Worm (Caenorhabditis elegans) whole organism, late embryonic: ENCODE measurements around the gene F09E5.14.

Experiments
- C08G9.2 ChIP-seq: sonication (generic microtip); optimal IDR thresholded peaks from 2 replicates; lab custom pipeline; 2016; ENCODE audit warnings: mild to moderate bottlenecking, missing genetic modification characterization, moderate library complexity, missing compliant biosample characterization
- ceh-14 ChIP-seq: sonication (generic microtip); optimal IDR thresholded peaks from 2 replicates; lab custom pipeline; 2016; ENCODE audit warnings: missing genotype, missing genetic modification characterization, missing compliant biosample characterization
- ceh-2 ChIP-seq: sonication (generic microtip); optimal IDR thresholded peaks from 2 replicates; lab custom pipeline; 2016; ENCODE audit warnings: missing genotype, missing genetic modification characterization, missing compliant biosample characterization
- ceh-45 ChIP-seq: fragments of 200-800 bp; sonication (Bioruptor generic); IDR thresholded peaks from 2 replicates; pipeline ENCODE4 v1.3.6; 2022; ENCODE audit warnings: missing genetic modification reagents, missing genetic modification characterization, missing compliant biosample characterization
- ceh-6 ChIP-seq: fragments of 200-800 bp; sonication (Bioruptor generic); optimal IDR thresholded peaks from 2 replicates; lab custom pipeline; 2018; ENCODE audit warnings: mild to moderate bottlenecking, missing genetic modification characterization, missing compliant biosample characterization
- elt-2 ChIP-seq: sonication (generic microtip); optimal IDR thresholded peaks from 2 replicates; lab custom pipeline; 2016; ENCODE audit warnings: missing genetic modification reagents, missing genetic modification characterization, missing compliant biosample characterization
- fax-1 ChIP-seq: sonication (generic microtip); optimal IDR thresholded peaks from 2 replicates; lab custom pipeline; 2016; ENCODE audit warnings: missing genotype, missing genetic modification characterization, missing compliant biosample characterization
- hlh-30 ChIP-seq: sonication (generic microtip); optimal IDR thresholded peaks from 2 replicates; lab custom pipeline; 2017; ENCODE audit warnings: antibody characterized with exemption, missing genetic modification characterization, missing compliant biosample characterization; ENCODE audit not compliant: insufficient read depth
- hlh-8 ChIP-seq: sonication (generic microtip); optimal IDR thresholded peaks from 2 replicates; lab custom pipeline; 2016; ENCODE audit warnings: missing genotype, missing genetic modification characterization, missing compliant biosample characterization
- pag-3 ChIP-seq: sonication (generic microtip); optimal IDR thresholded peaks from 2 replicates; lab custom pipeline; 2016; ENCODE audit warnings: missing compliant biosample characterization, missing genetic modification characterization, borderline replicate concordance
- pha-4 ChIP-seq: fragments of 150-350 bp; optimal IDR thresholded peaks from 2 replicates; lab custom pipeline; 2018; ENCODE audit warnings: missing biosample characterization, missing genetic modification reagents, missing genetic modification characterization
- sox-4 ChIP-seq: sonication (generic microtip); optimal IDR thresholded peaks from 2 replicates; lab custom pipeline; 2017; ENCODE audit warnings: mild to moderate bottlenecking, missing genetic modification characterization, inconsistent platforms, missing compliant biosample characterization
- tbx-2 ChIP-seq: sonication (generic microtip); optimal IDR thresholded peaks from 2 replicates; lab custom pipeline; 2016; ENCODE audit warnings: missing genetic modification characterization, missing compliant biosample characterization
- unc-86 ChIP-seq: sonication (generic microtip); optimal IDR thresholded peaks from 2 replicates; lab custom pipeline; 2016; ENCODE audit warnings: missing genetic modification characterization, missing compliant biosample characterization

DNA sequence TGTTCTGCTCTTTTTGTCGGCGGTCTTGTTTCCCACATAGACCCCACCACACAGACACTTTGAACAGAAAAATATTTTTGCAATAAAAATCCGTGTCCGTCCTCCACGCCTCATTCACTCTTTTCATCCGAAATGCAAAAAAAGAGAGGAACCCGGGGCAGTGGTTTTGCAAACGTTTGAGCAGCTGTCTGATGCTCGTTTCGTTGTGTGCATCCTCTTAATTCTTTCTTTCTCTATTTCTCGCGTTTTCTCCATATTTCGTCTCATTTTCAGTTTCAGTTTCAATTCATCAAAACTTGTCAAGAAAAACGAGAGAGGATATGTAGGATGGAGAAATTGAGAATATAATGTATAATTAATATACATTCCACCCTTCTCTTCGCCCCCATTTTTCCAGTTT is 35.7 kb downstream of the F09E5.14 start:
- TF ChIP-seq ceh-2 (tag; lab: Kevin White, UChicago) (no peak), ceh-14 (tag; lab: Kevin White, UChicago) (no peak), ceh-45 (GFP tag; lab: Robert Waterston, UW) (no peak), tbx-2 (tag; lab: Kevin White, UChicago) (no peak), ceh-6 (GFP tag; lab: Kevin White, UChicago) (no peak), hlh-8 (tag; lab: Kevin White, UChicago) (no peak), hlh-30 (tag; lab: Kevin White, UChicago) (no peak), elt-2 (tag; lab: Kevin White, UChicago) (no peak), C08G9.2 (tag; lab: Kevin White, UChicago) (no peak), unc-86 (no peak), fax-1 (no peak), sox-4 (tag; lab: Kevin White, UChicago) (no peak), pha-4 (tag; lab: Kevin White, UChicago) (no peak), pag-3 (tag; lab: Kevin White, UChicago) (no peak)
